Worm (Caenorhabditis elegans): ENCODE results near the gene T19D12.6.

DNA sequence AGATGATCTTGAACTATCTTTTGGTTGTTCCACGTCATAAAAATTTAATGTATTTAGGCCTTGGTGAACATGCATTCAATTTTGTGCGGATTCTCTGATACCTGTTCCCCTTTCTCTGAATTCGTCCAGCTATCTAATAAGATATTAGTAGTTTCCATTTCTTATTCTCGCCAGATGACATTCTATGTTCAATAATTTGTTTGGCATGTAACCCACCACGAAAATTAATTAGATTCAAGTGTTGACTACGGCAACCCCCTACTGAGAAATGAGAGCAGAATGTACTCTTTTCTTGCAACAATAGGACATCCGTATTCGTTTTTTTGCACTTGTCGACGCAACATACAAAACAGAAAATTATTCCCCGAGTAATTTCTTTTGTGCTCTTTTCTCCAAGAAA lies 737 bp downstream of the T19D12.6 start:
- TF ChIP-seq zag-1 (tag; optimal IDR thresholded peaks at IDR 0.05) (no peak), nhr-237 (tag; optimal IDR thresholded peaks at IDR 0.05) (no peak), unc-39 (tag; optimal IDR thresholded peaks at IDR 0.05) (no peak), C34F6.9 (tag; optimal IDR thresholded peaks at IDR 0.05) (no peak), nhr-77 (tag; optimal IDR thresholded peaks at IDR 0.05) (no peak), blmp-1 (tag; optimal IDR thresholded peaks at IDR 0.05; ENCODE audit: insufficient read depth) (no peak), ama-1 (optimal IDR thresholded peaks at IDR 0.05) (no peak)
